Fruit fly (Drosophila melanogaster): ENCODE results near the gene Rpn5.

Rpn5 gene

DNA sequence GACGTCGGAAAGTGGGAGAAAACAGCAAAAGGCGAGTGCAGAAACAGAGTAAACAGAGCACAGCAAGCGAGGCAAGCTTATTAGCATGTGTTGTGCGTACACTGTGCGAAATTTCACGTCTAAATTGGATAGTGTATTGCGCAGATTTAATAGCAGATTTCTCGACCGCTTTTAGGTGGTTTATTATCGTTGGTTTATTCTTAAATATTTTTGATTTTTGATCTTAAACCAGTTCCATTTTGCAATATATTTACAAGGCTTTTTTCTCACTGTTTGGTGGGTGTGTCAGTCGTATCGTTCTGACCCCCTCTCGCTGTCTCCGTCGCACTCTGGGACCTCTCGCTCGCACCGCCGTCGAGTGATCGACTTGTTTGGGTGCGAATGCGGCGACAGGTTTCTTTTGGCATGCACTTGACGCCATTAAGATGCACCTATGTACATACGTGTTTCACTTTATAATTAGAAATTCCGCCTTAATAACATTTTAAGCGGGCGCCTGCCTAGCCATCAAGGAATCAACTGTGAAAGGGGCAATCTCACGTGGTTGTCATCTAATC lies 44.7 kb downstream of the Rpn5 start (continued):
- peak; percentile 16; the same call in 1 of the 2 replicates for TF ChIP-seq ap (GFP tag; IDR thresholded peaks at IDR 0.05)
- TF ChIP-seq CG7963 (GFP tag; IDR thresholded peaks at IDR 0.05; ENCODE audit: partially characterized antibody): no peak
- TF ChIP-seq Pdp1 (GFP tag; optimal IDR thresholded peaks at IDR 0.05): peak in 1 of 2 experiments; percentile 24
- TF ChIP-seq zf30C (GFP tag; optimal IDR thresholded peaks at IDR 0.05): no peak
- no peak for TF ChIP-seq CG18262 (tag; optimal IDR thresholded peaks at IDR 0.05)
- TF ChIP-seq grau (tag; optimal IDR thresholded peaks at IDR 0.05): peak; percentile 3
- no peak for TF ChIP-seq CG7786 (GFP tag; optimal IDR thresholded peaks at IDR 0.05)
- TF ChIP-seq al (GFP tag; IDR thresholded peaks at IDR 0.05): 0 out of 2 replicates have a peak, but pooled peaks have one; percentile 28
- TF ChIP-seq ac (GFP tag; optimal IDR thresholded peaks at IDR 0.05): no peak
- no peak for TF ChIP-seq CG8388 (GFP tag; optimal IDR thresholded peaks at IDR 0.05)

DNA sequence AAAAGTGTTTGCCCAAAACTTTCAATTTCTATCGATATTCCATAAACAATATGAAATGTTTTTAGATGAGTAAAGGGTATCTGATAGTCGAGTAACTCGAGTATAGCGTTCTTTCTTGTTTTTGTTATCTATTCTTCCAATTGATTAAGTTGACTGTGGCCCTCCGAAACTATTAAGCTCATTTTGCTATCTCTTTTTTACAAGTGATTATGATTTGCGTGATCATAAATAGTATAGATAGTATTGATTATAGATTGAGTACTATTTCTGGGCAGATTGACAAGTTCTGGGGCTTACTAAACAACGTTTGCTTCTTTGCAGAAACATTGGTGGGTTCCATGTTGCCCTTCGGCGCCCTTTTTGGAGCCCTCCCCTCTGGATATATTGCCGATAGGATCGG lies 47.2 kb downstream of the Rpn5 start:
- peak; percentile 49 for TF ChIP-seq grn (GFP tag; optimal IDR thresholded peaks at IDR 0.05)
- TF ChIP-seq Lim3 (GFP tag; IDR thresholded peaks at IDR 0.05): no peak
- TF ChIP-seq HLH4C (GFP tag; IDR thresholded peaks at IDR 0.05; ENCODE audit: partially characterized antibody): peak; percentile 50; the same call in 2 of the 3 replicates
- TF ChIP-seq mirr (GFP tag; optimal IDR thresholded peaks at IDR 0.05): peak; percentile 68
- TF ChIP-seq exex (tag; optimal IDR thresholded peaks at IDR 0.05): peak; percentile 84
- TF ChIP-seq sug (tag; optimal IDR thresholded peaks at IDR 0.05): peak; percentile 2

DNA sequence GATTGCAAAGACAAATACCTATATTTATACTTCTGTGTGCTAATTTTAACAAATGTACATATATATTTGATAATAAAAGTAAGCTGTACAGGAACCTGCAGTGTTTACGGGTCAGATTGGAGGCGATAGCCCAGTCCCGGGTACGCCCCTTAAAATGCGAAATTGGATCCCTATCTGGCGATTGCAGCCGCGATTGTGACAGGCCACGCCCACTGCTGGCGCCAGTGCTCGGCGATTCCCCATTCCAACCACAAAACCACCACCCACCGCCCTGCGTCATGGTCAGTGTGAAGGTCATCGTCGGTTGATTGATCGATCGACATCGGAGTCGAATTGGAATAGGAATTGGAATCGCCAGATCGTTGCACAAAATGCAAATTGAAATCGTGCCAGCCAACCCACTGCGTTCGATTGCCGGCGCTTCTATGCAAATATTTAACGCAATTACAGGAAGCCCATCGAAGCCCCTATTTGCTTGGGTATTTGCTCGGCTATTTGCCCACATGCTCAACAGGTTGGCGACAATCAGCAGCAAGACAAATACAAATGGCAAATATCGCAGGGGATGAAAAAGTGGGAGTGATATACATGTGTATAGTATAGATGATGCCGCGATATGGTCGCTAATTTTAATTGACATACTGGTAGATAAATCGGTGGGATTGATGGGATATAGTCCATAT lies 49.5 kb downstream of the Rpn5 start:
- TF ChIP-seq CG2129 (GFP tag; IDR thresholded peaks at IDR 0.05; ENCODE audit: partially characterized antibody) (no peak), CG18599 (GFP tag; optimal IDR thresholded peaks at IDR 0.05) (peak; percentile 5), Mrtf (GFP tag; IDR thresholded peaks at IDR 0.05) (0 out of 3 replicates have a peak, but pooled peaks have one; percentile 33), sob (GFP tag; IDR thresholded peaks at IDR 0.05) (0 out of 2 replicates have a peak, but pooled peaks have one; percentile 30), Med (GFP tag) (peak; percentile 38), Ets65A (GFP tag) (peak; percentile 9), maf-S (GFP tag; optimal IDR thresholded peaks at IDR 0.05) (no peak), CG13775 (GFP tag; optimal IDR thresholded peaks at IDR 0.05) (no peak), Aef1 (GFP tag; IDR thresholded peaks at IDR 0.05) (0 out of 3 replicates have a peak, but pooled peaks have one; percentile 17), CG9727 (GFP tag; optimal IDR thresholded peaks at IDR 0.05) (peak; percentile 3), CG8290 (GFP tag; optimal IDR thresholded peaks at IDR 0.05) (no peak), CG8290 (tag; optimal IDR thresholded peaks at IDR 0.05) (peak in 1 of 2 experiments; percentile 16), bab2 (GFP tag; optimal IDR thresholded peaks at IDR 0.05) (peak; percentile 20), lab (GFP tag; optimal IDR thresholded peaks at IDR 0.05) (peak; percentile 22), sens (GFP tag) (peak; percentile 69), ap (GFP tag; IDR thresholded peaks at IDR 0.05) (no peak)

DNA sequence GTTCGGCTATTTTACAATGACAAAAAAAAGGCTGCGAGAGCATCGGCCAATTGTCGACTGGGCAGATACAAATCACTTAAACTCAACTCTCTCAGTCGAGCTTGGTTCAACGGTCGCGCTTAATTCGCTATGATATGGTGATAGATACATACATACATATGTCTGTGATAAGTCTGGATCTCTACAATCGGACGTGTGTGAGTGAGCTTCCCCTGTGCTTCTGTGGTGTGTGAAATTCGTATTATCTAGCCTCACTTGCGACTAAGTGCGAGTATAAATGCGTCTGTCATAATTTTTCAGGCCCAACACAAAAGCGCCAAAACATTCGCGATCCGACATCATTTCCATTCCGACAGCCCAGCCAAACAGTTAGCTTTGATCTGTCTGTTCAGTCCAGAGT lies 51.6 kb downstream of the Rpn5 start, which contains the start of gene CG1213:
CG1213 (plus strand) TSS at position 301 of the 400 bp plus-strand sequence.
- TF ChIP-seq CG10267 (tag; optimal IDR thresholded peaks at IDR 0.05) (no peak), CG13624 (GFP tag; optimal IDR thresholded peaks at IDR 0.05) (no peak), CG14050 (GFP tag; IDR thresholded peaks at IDR 0.05) (no peak), Med (GFP tag) (no peak), ken (GFP tag; IDR thresholded peaks at IDR 0.05) (no peak), CG10321 (GFP tag; IDR thresholded peaks at IDR 0.05) (no peak), bowl (GFP tag; IDR thresholded peaks at IDR 0.05) (no peak), chn (GFP tag; optimal IDR thresholded peaks at IDR 0.05) (no peak)

Data from whole organism, embryonic.